Worm (Caenorhabditis elegans): ENCODE data around the gene grd-6.

DNA sequence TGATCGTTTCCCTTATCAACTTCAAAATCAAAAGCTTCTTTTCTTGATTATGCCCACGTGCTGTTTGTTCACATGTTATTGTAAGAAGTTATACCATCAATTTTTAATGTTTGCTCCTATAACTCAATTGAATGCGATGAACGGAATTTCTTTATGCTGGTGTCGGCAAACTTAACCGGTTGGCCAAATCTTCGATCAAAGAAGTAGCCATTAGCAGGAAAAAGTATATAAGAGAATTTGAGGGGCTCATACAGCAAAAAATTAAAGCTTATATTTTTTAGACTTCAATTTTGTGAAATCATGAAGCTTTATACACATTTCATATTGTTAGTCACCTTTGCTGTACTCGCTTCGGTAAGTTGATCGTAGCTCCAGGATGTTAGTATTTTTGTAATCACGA is 47.9 kb upstream of the grd-6 start, which contains the start of gene pqn-16:
- no peak for TF ChIP-seq W03F9.2 (tag; optimal IDR thresholded peaks at IDR 0.05)
- no peak for TF ChIP-seq dao-5 (tag; optimal IDR thresholded peaks at IDR 0.05)
